Worm (Caenorhabditis elegans) whole organism, mixed stage, embryonic: ENCODE data around the gene fbxa-39.
"Not testable (repeated sequence)": the region's sequence is repeated elsewhere in the genome, so short reads cannot be mapped to it uniquely, and the experiment has no call there.

Experiments
- M03D4.4 ChIP-seq: sonication (generic microtip); optimal IDR thresholded peaks from 2 replicates; lab custom pipeline; 2017; ENCODE audit warnings: mild to moderate bottlenecking, missing genetic modification characterization, missing compliant biosample characterization
- bed-3 ChIP-seq: fragments of 200-800 bp; sonication (Bioruptor generic); optimal IDR thresholded peaks from 3 replicates; lab custom pipeline; 2018; ENCODE audit warnings: mild to moderate bottlenecking, missing genetic modification characterization, moderate library complexity, missing compliant biosample characterization
- blmp-1 ChIP-seq: fragments of 150-350 bp; optimal IDR thresholded peaks from 2 replicates; lab custom pipeline; 2014; ENCODE audit warnings: missing biosample characterization, missing genetic modification characterization
- ceh-39 ChIP-seq: fragments of 150-350 bp; optimal IDR thresholded peaks from 2 replicates; lab custom pipeline; 2014; ENCODE audit warnings: missing biosample characterization, missing genetic modification characterization
- ceh-43 ChIP-seq: fragments of 200-800 bp; sonication (Bioruptor generic); optimal IDR thresholded peaks from 2 replicates; lab custom pipeline; 2018; ENCODE audit warnings: mild to moderate bottlenecking, missing genetic modification characterization, moderate library complexity, missing compliant biosample characterization
- ces-1 ChIP-seq: fragments of 150-350 bp; optimal IDR thresholded peaks from 2 replicates; lab custom pipeline; 2014; ENCODE audit warnings: missing biosample characterization, missing genetic modification reagents, missing genetic modification characterization
- cnd-1 ChIP-seq: fragments of 200-800 bp; sonication (Bioruptor generic); optimal IDR thresholded peaks from 2 replicates; lab custom pipeline; 2018; ENCODE audit warnings: mild to moderate bottlenecking, missing genetic modification characterization, missing compliant biosample characterization
- drap-1 ChIP-seq: fragments of 200-800 bp; sonication (Bioruptor generic); optimal IDR thresholded peaks from 3 replicates; lab custom pipeline; 2018; ENCODE audit warnings: mild to moderate bottlenecking, missing genetic modification characterization, missing compliant biosample characterization
- elt-1 ChIP-seq: sonication (generic microtip); optimal IDR thresholded peaks from 2 replicates; lab custom pipeline; 2017; ENCODE audit warnings: missing genetic modification characterization, mild to moderate bottlenecking, missing compliant biosample characterization, antibody characterized with exemption, moderate library complexity, borderline replicate concordance; ENCODE audit not compliant: insufficient read depth
- elt-3 ChIP-seq: fragments of 150-350 bp; optimal IDR thresholded peaks from 2 replicates; lab custom pipeline; 2014; ENCODE audit warnings: missing biosample characterization, missing genetic modification characterization
- flh-1 ChIP-seq: fragments of 200-800 bp; sonication (Bioruptor generic); optimal IDR thresholded peaks from 2 replicates; lab custom pipeline; 2018; ENCODE audit warnings: mild to moderate bottlenecking, missing genetic modification characterization, moderate library complexity, missing compliant biosample characterization
- ham-2 ChIP-seq: fragments of 200-800 bp; sonication (Bioruptor generic); optimal IDR thresholded peaks from 2 replicates; lab custom pipeline; 2018; ENCODE audit warnings: mild to moderate bottlenecking, missing genetic modification characterization, missing compliant biosample characterization
- hlh-1 ChIP-seq: fragments of 150-350 bp; optimal IDR thresholded peaks from 2 replicates; lab custom pipeline; 2014; ENCODE audit warnings: missing biosample characterization, missing genetic modification reagents, missing genetic modification characterization
- lin-13 ChIP-seq: fragments of 150-350 bp; optimal IDR thresholded peaks from 2 replicates; lab custom pipeline; 2014; ENCODE audit warnings: missing biosample characterization, missing genetic modification characterization
- lin-32 ChIP-seq: fragments of 200-800 bp; sonication (Bioruptor generic); optimal IDR thresholded peaks from 2 replicates; lab custom pipeline; 2018; ENCODE audit warnings: mild to moderate bottlenecking, missing genetic modification characterization, missing compliant biosample characterization
- lsy-2 ChIP-seq: fragments of 150-350 bp; optimal IDR thresholded peaks from 2 replicates; lab custom pipeline; 2014; ENCODE audit warnings: missing biosample characterization, missing genetic modification characterization
- mab-5 ChIP-seq: fragments of 150-350 bp; optimal IDR thresholded peaks from 2 replicates; lab custom pipeline; 2014; ENCODE audit warnings: missing biosample characterization, missing genetic modification characterization
- mep-1 ChIP-seq: fragments of 150-350 bp; optimal IDR thresholded peaks from 2 replicates; lab custom pipeline; 2017; ENCODE audit warnings: missing biosample characterization, missing genetic modification reagents, missing genetic modification characterization, inconsistent platforms
- mls-2 ChIP-seq: sonication (generic microtip); optimal IDR thresholded peaks from 2 replicates; lab custom pipeline; 2016; ENCODE audit warnings: mild to moderate bottlenecking, missing genetic modification characterization, moderate library complexity, missing compliant biosample characterization
- nhr-12 ChIP-seq: fragments of 150-350 bp; optimal IDR thresholded peaks from 2 replicates; lab custom pipeline; 2014; ENCODE audit warnings: missing biosample characterization, missing genetic modification characterization
- nhr-2 ChIP-seq: fragments of 150-350 bp; optimal IDR thresholded peaks from 2 replicates; lab custom pipeline; 2014; ENCODE audit warnings: missing biosample characterization, missing genetic modification characterization
- nhr-237 ChIP-seq: fragments of 150-350 bp; optimal IDR thresholded peaks from 2 replicates; lab custom pipeline; 2014; ENCODE audit warnings: missing biosample characterization, missing genetic modification characterization
- nhr-28 ChIP-seq: fragments of 150-350 bp; optimal IDR thresholded peaks from 2 replicates; lab custom pipeline; 2014; ENCODE audit warnings: missing biosample characterization, missing genetic modification characterization
- nhr-76 ChIP-seq: sonication (generic microtip); optimal IDR thresholded peaks from 2 replicates; lab custom pipeline; 2017; ENCODE audit warnings: missing biosample characterization, missing genetic modification characterization
- sem-2 ChIP-seq: fragments of 200-800 bp; sonication (Bioruptor generic); optimal IDR thresholded peaks from 2 replicates; lab custom pipeline; 2018; ENCODE audit warnings: mild to moderate bottlenecking, missing genetic modification characterization, missing compliant biosample characterization
- snpc-4 ChIP-seq: fragments of 150-350 bp; optimal IDR thresholded peaks from 2 replicates; lab custom pipeline; 2014; ENCODE audit warnings: missing biosample characterization, missing genetic modification characterization
- sptf-1 ChIP-seq: sonication (generic microtip); optimal IDR thresholded peaks from 2 replicates; lab custom pipeline; 2017; ENCODE audit warnings: mild to moderate bottlenecking, missing genetic modification characterization, moderate library complexity, missing compliant biosample characterization
- tbx-8 ChIP-seq: fragments of 200-800 bp; sonication (Bioruptor generic); optimal IDR thresholded peaks from 2 replicates; lab custom pipeline; 2018; ENCODE audit warnings: mild to moderate bottlenecking, missing genetic modification characterization, moderate library complexity, missing compliant biosample characterization
- unc-120 ChIP-seq: sonication (generic microtip); optimal IDR thresholded peaks from 2 replicates; lab custom pipeline; 2017; ENCODE audit warnings: missing genetic modification characterization, missing compliant biosample characterization; ENCODE audit not compliant: poor library complexity, severe bottlenecking
- unc-39 ChIP-seq: fragments of 150-350 bp; optimal IDR thresholded peaks from 2 replicates; lab custom pipeline; 2014; ENCODE audit warnings: missing biosample characterization, missing genetic modification characterization
- unc-62 ChIP-seq: fragments of 150-350 bp; optimal IDR thresholded peaks from 2 replicates; lab custom pipeline; 2014; ENCODE audit warnings: missing biosample characterization, missing genetic modification reagents, missing genetic modification characterization
- zip-8 ChIP-seq: fragments of 150-350 bp; optimal IDR thresholded peaks from 2 replicates; lab custom pipeline; 2014; ENCODE audit warnings: missing biosample characterization, missing genetic modification characterization
- ztf-11 ChIP-seq: fragments of 150-350 bp; optimal IDR thresholded peaks from 2 replicates; lab custom pipeline; 2014; ENCODE audit warnings: missing biosample characterization, missing genetic modification characterization

Gene fbxa-39

DNA sequence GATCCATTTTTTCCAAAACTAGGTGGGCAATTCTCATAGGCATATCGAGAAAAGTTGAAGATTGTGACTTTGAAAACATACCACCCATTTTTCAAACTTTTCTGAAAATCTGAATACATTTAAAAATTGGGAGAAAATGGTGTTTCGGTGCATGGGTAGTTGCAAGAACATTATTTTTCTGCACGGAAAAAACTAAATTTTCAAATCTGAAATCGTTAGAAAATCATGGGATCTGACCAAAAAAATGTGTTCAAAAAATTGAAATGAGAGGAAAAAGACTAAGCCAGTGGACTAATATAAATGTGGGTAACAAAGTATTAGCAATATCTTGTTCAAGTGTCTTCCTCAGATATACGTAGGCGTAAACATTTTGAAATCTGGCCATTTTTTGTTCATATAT is 14.0 kb upstream of the fbxa-39 start, which contains the start of gene fbxa-43:
Gene fbxa-43, minus strand, starts transcription at position 101 of the 400 bp plus-strand sequence.
- TF ChIP-seq blmp-1 (tag; lab: Kevin White, UChicago) = no peak
- TF ChIP-seq hlh-1 (tag; lab: Kevin White, UChicago) = no peak
- TF ChIP-seq sem-2 (GFP tag; lab: Kevin White, UChicago) = no peak
- TF ChIP-seq lin-13 = no peak
- no peak for TF ChIP-seq nhr-28 (tag; lab: Kevin White, UChicago)
- no peak for TF ChIP-seq nhr-12 (tag; lab: Kevin White, UChicago)
- no peak for TF ChIP-seq lsy-2 (tag; lab: Kevin White, UChicago)
- TF ChIP-seq bed-3 (GFP tag; lab: Kevin White, UChicago) = no peak
- TF ChIP-seq unc-39 (tag; lab: Kevin White, UChicago) = no peak
- no peak for TF ChIP-seq elt-3 (tag; lab: Kevin White, UChicago)
- TF ChIP-seq mep-1 (tag; lab: Kevin White, UChicago) = no peak
- TF ChIP-seq unc-120 (tag; lab: Kevin White, UChicago) = no peak
- no peak for TF ChIP-seq nhr-2 (tag; lab: Kevin White, UChicago)
- TF ChIP-seq lin-32 (GFP tag; lab: Kevin White, UChicago) = no peak
- no peak for TF ChIP-seq ceh-43
- no peak for TF ChIP-seq mls-2
- no peak for TF ChIP-seq snpc-4 (tag; lab: Kevin White, UChicago)

DNA sequence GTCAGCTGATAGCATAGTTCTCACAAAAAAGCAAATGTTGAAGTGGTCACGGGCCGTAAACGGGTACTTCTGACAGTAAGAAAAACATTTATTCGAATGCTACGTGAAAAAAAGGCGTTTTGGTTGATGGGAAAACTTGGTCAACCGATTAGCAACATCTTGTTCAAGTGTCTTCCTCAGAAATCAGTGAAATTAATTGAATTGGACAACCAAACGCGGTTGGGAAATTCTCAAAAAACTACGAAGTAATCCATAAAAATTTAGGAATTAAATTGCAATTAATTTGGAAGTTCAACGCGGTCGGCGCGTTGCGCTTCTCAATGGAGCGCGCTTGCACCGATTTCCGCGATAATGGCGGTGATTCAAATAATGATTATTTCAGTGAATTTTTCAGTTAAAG is 13.5 kb upstream of the fbxa-39 start:
- no peak for TF ChIP-seq mep-1 (tag; lab: Kevin White, UChicago)
- TF ChIP-seq ceh-43 = no peak
- no peak for TF ChIP-seq flh-1 (GFP tag; lab: Kevin White, UChicago)
- no peak for TF ChIP-seq drap-1 (GFP tag; lab: Kevin White, UChicago)
- no peak for TF ChIP-seq sptf-1
- no peak for TF ChIP-seq nhr-2 (tag; lab: Kevin White, UChicago)
- TF ChIP-seq mls-2 = no peak
- no peak for TF ChIP-seq lsy-2 (tag; lab: Kevin White, UChicago)
- no peak for TF ChIP-seq lin-13
- TF ChIP-seq cnd-1 (tag; lab: Kevin White, UChicago) = no peak
- TF ChIP-seq unc-120 (tag; lab: Kevin White, UChicago) = no peak
- no peak for TF ChIP-seq mab-5 (tag; lab: Kevin White, UChicago)
- TF ChIP-seq M03D4.4 (tag; lab: Kevin White, UChicago) = no peak
- TF ChIP-seq unc-62 (GFP tag; lab: Kevin White, UChicago) = no peak
- TF ChIP-seq nhr-12 (tag; lab: Kevin White, UChicago) = no peak
- TF ChIP-seq hlh-1 (tag; lab: Kevin White, UChicago) = no peak
- no peak for TF ChIP-seq elt-3 (tag; lab: Kevin White, UChicago)
- no peak for TF ChIP-seq elt-1

DNA sequence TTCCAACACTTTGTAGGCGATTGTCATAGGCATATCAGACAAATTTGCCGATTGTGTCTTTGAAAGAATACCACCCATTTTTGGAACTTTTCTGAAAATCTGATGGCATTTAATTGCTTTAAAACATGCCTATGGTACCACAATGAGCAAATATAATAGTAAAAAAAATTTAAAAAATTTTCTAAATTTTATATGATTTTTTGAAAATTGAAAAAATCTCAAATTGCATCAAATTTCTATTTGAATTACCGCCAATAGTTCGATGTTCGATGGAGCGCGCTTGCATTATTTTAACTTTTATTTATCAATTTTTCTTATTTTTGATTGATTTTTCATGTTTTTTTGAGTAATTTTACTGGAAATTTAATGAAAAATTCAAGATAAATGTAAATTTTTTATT is 11.5 kb upstream of the fbxa-39 start, which contains the start of gene fbxa-42:
Gene fbxa-42, minus strand, starts transcription at position 101 of the 400 bp plus-strand sequence.
- TF ChIP-seq elt-1; lin-13; flh-1 (GFP tag; lab: Kevin White, UChicago): not testable (repeated sequence)

DNA sequence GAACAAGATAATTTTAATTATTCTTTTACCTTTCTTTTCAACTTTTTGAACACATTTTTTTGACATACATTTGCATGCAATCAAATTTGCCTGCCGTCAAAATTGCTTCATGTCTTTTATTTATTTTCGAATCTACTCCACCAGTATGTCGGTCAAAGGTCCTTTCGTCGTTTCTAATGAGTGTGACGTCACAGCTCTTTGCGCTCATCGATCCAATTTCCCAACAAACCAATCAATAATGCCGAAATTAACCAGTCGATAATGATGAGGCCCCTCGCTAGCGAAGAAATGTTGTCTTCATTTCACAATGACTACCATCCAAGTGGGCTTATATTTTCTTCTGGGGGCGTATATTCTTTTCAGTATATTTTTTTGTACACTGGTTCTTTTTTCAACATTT is 9.9 kb upstream of the fbxa-39 start, which contains the start of gene Y54F10BM.6:
Gene Y54F10BM.6, plus strand, starts transcription at position 301 of the 400 bp plus-strand sequence.
- TF ChIP-seq zip-8 (tag; lab: Kevin White, UChicago) = peak; percentile 6
- no peak for TF ChIP-seq ham-2 (GFP tag; lab: Kevin White, UChicago)
- peak; percentile 49 for TF ChIP-seq ceh-39 (tag; lab: Kevin White, UChicago)

DNA sequence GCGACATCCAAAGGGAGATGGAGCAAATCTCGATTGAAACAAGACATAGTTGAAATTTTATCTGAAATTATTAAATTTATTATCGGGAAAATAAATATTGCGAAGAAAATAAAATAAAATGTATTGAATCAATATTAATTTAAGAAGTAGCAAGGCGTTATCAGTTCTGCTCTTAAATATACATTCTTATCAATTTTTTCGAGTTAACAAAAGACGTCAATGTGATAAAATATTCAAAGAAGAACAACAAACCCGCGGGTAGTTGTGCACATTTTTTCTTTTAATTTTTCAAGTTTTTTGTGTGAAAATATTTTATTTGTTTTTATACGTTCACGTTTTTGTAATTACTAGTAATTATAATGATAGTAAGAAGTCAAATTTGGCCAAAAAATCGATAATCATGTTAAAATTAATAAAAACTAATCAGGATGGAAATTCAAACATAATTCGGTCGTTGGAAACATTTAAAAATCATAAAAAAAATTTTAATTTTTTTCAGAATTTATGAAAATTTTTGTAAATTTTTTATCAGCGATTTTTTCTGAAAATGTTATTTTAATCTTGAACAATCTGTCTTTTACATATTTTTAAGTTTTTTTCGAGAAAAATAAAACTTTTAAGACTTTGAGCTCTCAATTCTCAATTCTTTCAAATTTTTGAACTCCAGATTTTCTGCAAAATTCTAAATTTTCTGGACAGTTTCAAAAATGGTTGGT is 6.7 kb upstream of the fbxa-39 start, which contains the start of gene fbxa-9:
Gene fbxa-9, plus strand, starts transcription at position 666 of the 716 bp plus-strand sequence.
- TF ChIP-seq mep-1 (tag; lab: Kevin White, UChicago) (no peak), nhr-2 (tag; lab: Kevin White, UChicago) (no peak), blmp-1 (tag; lab: Kevin White, UChicago) (no peak), nhr-76 (tag; lab: Kevin White, UChicago) (no peak), ceh-39 (tag; lab: Kevin White, UChicago) (no peak), ces-1 (GFP tag; lab: Kevin White, UChicago) (no peak), lsy-2 (tag; lab: Kevin White, UChicago) (no peak), nhr-237 (tag; lab: Kevin White, UChicago) (no peak), unc-39 (tag; lab: Kevin White, UChicago) (no peak), nhr-12 (tag; lab: Kevin White, UChicago) (no peak), lin-13 (no peak), elt-1 (no peak), unc-62 (GFP tag; lab: Kevin White, UChicago) (no peak), tbx-8 (GFP tag; lab: Kevin White, UChicago) (no peak), ceh-43 (no peak), ztf-11 (no peak), sem-2 (GFP tag; lab: Kevin White, UChicago) (no peak), drap-1 (GFP tag; lab: Kevin White, UChicago) (no peak)
